Comparison of ENCODE assay signal across 2 fruit fly cellular contexts in genomic region chr3L:16584074-16584578, dm6.
TF ChIP-seq lines count a peak whose summit lies in the region.

TSS of gene UQCR-C2 (plus strand) at chr3L:16584124.

TF ChIP-seq in whole organism, embryonic, 481 proteins besides CTCF, POLR2A, EP300 and RAD21 (continued from another document and continues in another):
- TF ChIP-seq her (GFP tag; optimal IDR thresholded peaks at IDR 0.05; lab: Kevin White, UChicago): peak; percentile 52
- no peak for TF ChIP-seq CG11695 (GFP tag; IDR thresholded peaks at IDR 0.05; lab: Robert Waterston, UW)
- no peak for TF ChIP-seq CG6175 (GFP tag; IDR thresholded peaks at IDR 0.05; lab: Robert Waterston, UW)
- no peak for TF ChIP-seq zfh2 (GFP tag; optimal IDR thresholded peaks at IDR 0.05; lab: Kevin White, UChicago)
- TF ChIP-seq Dref (GFP tag; IDR thresholded peaks at IDR 0.05; lab: Robert Waterston, UW): peak; percentile 37
- no peak for TF ChIP-seq bcd (GFP tag; optimal IDR thresholded peaks at IDR 0.05; lab: Kevin White, UChicago)
- TF ChIP-seq unpg (GFP tag; optimal IDR thresholded peaks at IDR 0.05; lab: Kevin White, UChicago): no peak
- no peak for TF ChIP-seq CG8478 (optimal IDR thresholded peaks at IDR 0.05; lab: Kevin White, UChicago)
- peak in 1 of 2 experiments; percentile 83 for TF ChIP-seq crp (GFP tag; optimal IDR thresholded peaks at IDR 0.05; lab: Kevin White, UChicago)
- TF ChIP-seq BtbVII (GFP tag; optimal IDR thresholded peaks at IDR 0.05; lab: Kevin White, UChicago): no peak
- TF ChIP-seq CG15601 (tag; optimal IDR thresholded peaks at IDR 0.05; lab: Kevin White, UChicago): peak; percentile 14
- no peak for TF ChIP-seq CG7372 (GFP tag; IDR thresholded peaks at IDR 0.05; lab: Robert Waterston, UW)
- TF ChIP-seq ERR (GFP tag; optimal IDR thresholded peaks at IDR 0.05; lab: Kevin White, UChicago): no peak
- peak; percentile 65 for TF ChIP-seq Abd-B (GFP tag; optimal IDR thresholded peaks at IDR 0.05; lab: Kevin White, UChicago)
- TF ChIP-seq E2f1 (GFP tag; IDR thresholded peaks at IDR 0.05; lab: Robert Waterston, UW): no peak
- peak; percentile 89 for TF ChIP-seq CG4617 (GFP tag; optimal IDR thresholded peaks at IDR 0.05; lab: Kevin White, UChicago; ENCODE audit: borderline replicate concordance)
- 0 out of 4 replicates have a peak, but pooled peaks have one; percentile 28 for TF ChIP-seq chinmo (GFP tag; IDR thresholded peaks at IDR 0.05; lab: Robert Waterston, UW; ENCODE audit: partially characterized antibody)
- peak; percentile 75 for TF ChIP-seq HmgZ (tag; optimal IDR thresholded peaks at IDR 0.05; lab: Kevin White, UChicago)
- peak; percentile 9 for TF ChIP-seq Max (GFP tag; optimal IDR thresholded peaks at IDR 0.05; lab: Kevin White, UChicago)
- TF ChIP-seq CG17328 (GFP tag; IDR thresholded peaks at IDR 0.05; lab: Robert Waterston, UW): no peak
- TF ChIP-seq vnd (GFP tag; IDR thresholded peaks at IDR 0.05; lab: Robert Waterston, UW; ENCODE audit: partially characterized antibody): no peak
- peak; percentile 19 for TF ChIP-seq CG10147 (GFP tag; optimal IDR thresholded peaks at IDR 0.05; lab: Kevin White, UChicago)
- TF ChIP-seq lbe (GFP tag; optimal IDR thresholded peaks at IDR 0.05; lab: Kevin White, UChicago): no peak
- TF ChIP-seq pb (GFP tag; optimal IDR thresholded peaks at IDR 0.05; lab: Kevin White, UChicago): no peak
- 0 out of 3 replicates have a peak, but pooled peaks have one; percentile 16 for TF ChIP-seq mld (GFP tag; IDR thresholded peaks at IDR 0.05; lab: Robert Waterston, UW; ENCODE audit: partially characterized antibody)
- no peak for TF ChIP-seq CG32772 (GFP tag; IDR thresholded peaks at IDR 0.05; lab: Robert Waterston, UW)
- no peak for TF ChIP-seq CG8359 (GFP tag; optimal IDR thresholded peaks at IDR 0.05; lab: Kevin White, UChicago; ENCODE audit: borderline replicate concordance)
- peak; percentile 19; the same call in 1 of the 2 replicates for TF ChIP-seq CG14014 (GFP tag; IDR thresholded peaks at IDR 0.05; lab: Robert Waterston, UW)
- TF ChIP-seq jumu (GFP tag; optimal IDR thresholded peaks at IDR 0.05; lab: Kevin White, UChicago): no peak
- TF ChIP-seq knrl (GFP tag; IDR thresholded peaks at IDR 0.05; lab: Robert Waterston, UW; ENCODE audit: partially characterized antibody): peak; percentile 35; the same call in 1 of the 3 replicates
- TF ChIP-seq CG12155 (GFP tag; optimal IDR thresholded peaks at IDR 0.05; lab: Kevin White, UChicago): no peak
- no peak for TF ChIP-seq CG6813 (GFP tag; optimal IDR thresholded peaks at IDR 0.05; lab: Kevin White, UChicago)
- no peak for TF ChIP-seq Dip2 (GFP tag; IDR thresholded peaks at IDR 0.05; lab: Robert Waterston, UW)
- no peak for TF ChIP-seq Meics (GFP tag; optimal IDR thresholded peaks at IDR 0.05; lab: Kevin White, UChicago)
- TF ChIP-seq Pdp1 (GFP tag; optimal IDR thresholded peaks at IDR 0.05; lab: Kevin White, UChicago): peak in 1 of 2 experiments; percentile 98
- TF ChIP-seq CG17802 (tag; optimal IDR thresholded peaks at IDR 0.05; lab: Kevin White, UChicago): no peak
- TF ChIP-seq Drgx (GFP tag; IDR thresholded peaks at IDR 0.05; lab: Robert Waterston, UW): no peak
- TF ChIP-seq sob (GFP tag; IDR thresholded peaks at IDR 0.05; lab: Robert Waterston, UW): no peak
- peak; percentile 58 for TF ChIP-seq CG14710 (tag; optimal IDR thresholded peaks at IDR 0.05; lab: Kevin White, UChicago)
- peak; percentile 47 for TF ChIP-seq CG30020 (tag; optimal IDR thresholded peaks at IDR 0.05; lab: Kevin White, UChicago)
- no peak for TF ChIP-seq tna (GFP tag; IDR thresholded peaks at IDR 0.05; lab: Robert Waterston, UW; ENCODE audit: partially characterized antibody)
- TF ChIP-seq Hsf (GFP tag; optimal IDR thresholded peaks at IDR 0.05; lab: Kevin White, UChicago): no peak
- TF ChIP-seq CG4328 (GFP tag; optimal IDR thresholded peaks at IDR 0.05; lab: Kevin White, UChicago): no peak
- TF ChIP-seq Bdp1 (GFP tag; optimal IDR thresholded peaks at IDR 0.05; lab: Kevin White, UChicago): no peak
- TF ChIP-seq CG17612 (GFP tag; IDR thresholded peaks at IDR 0.05; lab: Robert Waterston, UW): no peak
- peak; percentile 8 for TF ChIP-seq CG30403 (GFP tag; optimal IDR thresholded peaks at IDR 0.05; lab: Kevin White, UChicago)
- peak; percentile 40 for TF ChIP-seq PHDP (tag; optimal IDR thresholded peaks at IDR 0.05; lab: Kevin White, UChicago)
- peak; percentile 71 for TF ChIP-seq stwl (tag; optimal IDR thresholded peaks at IDR 0.05; lab: Kevin White, UChicago)
- peak; percentile 55 for TF ChIP-seq CG17912 (GFP tag; optimal IDR thresholded peaks at IDR 0.05; lab: Kevin White, UChicago)
- TF ChIP-seq CG6791 (GFP tag; IDR thresholded peaks at IDR 0.05; lab: Robert Waterston, UW; ENCODE audit: partially characterized antibody): peak; percentile 19; the same call in 1 of the 3 replicates
- TF ChIP-seq sim (GFP tag; IDR thresholded peaks at IDR 0.05; lab: Robert Waterston, UW): no peak
- TF ChIP-seq Hr51 (GFP tag; optimal IDR thresholded peaks at IDR 0.05; lab: Kevin White, UChicago): no peak
- no peak for TF ChIP-seq CG9876 (GFP tag; optimal IDR thresholded peaks at IDR 0.05; lab: Kevin White, UChicago)
- no peak for TF ChIP-seq Dll (GFP tag; IDR thresholded peaks at IDR 0.05; lab: Robert Waterston, UW; ENCODE audit: partially characterized antibody)
- no peak for TF ChIP-seq stc (GFP tag; IDR thresholded peaks at IDR 0.05; lab: Robert Waterston, UW)
- no peak for TF ChIP-seq H15 (GFP tag; IDR thresholded peaks at IDR 0.05; lab: Robert Waterston, UW)
- no peak for TF ChIP-seq CG4707 (GFP tag; optimal IDR thresholded peaks at IDR 0.05; lab: Kevin White, UChicago)
- TF ChIP-seq CG18619 (GFP tag; optimal IDR thresholded peaks at IDR 0.05; lab: Kevin White, UChicago): no peak
- no peak for TF ChIP-seq CG17359 (tag; optimal IDR thresholded peaks at IDR 0.05; lab: Kevin White, UChicago)
- TF ChIP-seq CG6854 (GFP tag; optimal IDR thresholded peaks at IDR 0.05; lab: Kevin White, UChicago): no peak
- TF ChIP-seq pita (GFP tag; optimal IDR thresholded peaks at IDR 0.05; lab: Kevin White, UChicago): no peak
- TF ChIP-seq Fer3 (tag; optimal IDR thresholded peaks at IDR 0.05; lab: Kevin White, UChicago): no peak
- no peak for TF ChIP-seq run (tag; optimal IDR thresholded peaks at IDR 0.05; lab: Kevin White, UChicago)
- TF ChIP-seq prd (optimal IDR thresholded peaks at IDR 0.05; lab: Kevin White, UChicago): no peak
- TF ChIP-seq prd (GFP tag; IDR thresholded peaks at IDR 0.05; lab: Robert Waterston, UW): no peak
- no peak for TF ChIP-seq CG12744 (GFP tag; optimal IDR thresholded peaks at IDR 0.05; lab: Kevin White, UChicago)

TF ChIP-seq in whole organism, prepupa, 60 proteins besides CTCF, POLR2A, EP300 and RAD21 (continued from another document):
- TF ChIP-seq dsx (GFP tag; optimal IDR thresholded peaks at IDR 0.05; lab: Kevin White, UChicago; ENCODE audit: poor library complexity, severe bottlenecking): no peak
- no peak for TF ChIP-seq Lpt (GFP tag; optimal IDR thresholded peaks at IDR 0.05; lab: Kevin White, UChicago)
- TF ChIP-seq Hr39 (GFP tag; optimal IDR thresholded peaks at IDR 0.05; lab: Kevin White, UChicago): no peak
- TF ChIP-seq Ets96B (tag; optimal IDR thresholded peaks at IDR 0.05; lab: Kevin White, UChicago): no peak
- TF ChIP-seq CG1621 (tag; optimal IDR thresholded peaks at IDR 0.05; lab: Kevin White, UChicago): peak; percentile 78
- no peak for TF ChIP-seq CG9139 (GFP tag; optimal IDR thresholded peaks at IDR 0.05; lab: Kevin White, UChicago)
- peak; percentile 34 for TF ChIP-seq Sox14 (GFP tag; optimal IDR thresholded peaks at IDR 0.05; lab: Kevin White, UChicago)
- no peak for TF ChIP-seq Hr38 (GFP tag; optimal IDR thresholded peaks at IDR 0.05; lab: Kevin White, UChicago)
- TF ChIP-seq salr (GFP tag; optimal IDR thresholded peaks at IDR 0.05; lab: Kevin White, UChicago): no peak
- no peak for TF ChIP-seq CG32006 (GFP tag; optimal IDR thresholded peaks at IDR 0.05; lab: Kevin White, UChicago)
- no peak for TF ChIP-seq spab (GFP tag; optimal IDR thresholded peaks at IDR 0.05; lab: Kevin White, UChicago)
- TF ChIP-seq topi (GFP tag; optimal IDR thresholded peaks at IDR 0.05; lab: Kevin White, UChicago): peak; percentile 16
- TF ChIP-seq CG3919 (GFP tag; optimal IDR thresholded peaks at IDR 0.05; lab: Kevin White, UChicago): no peak
- TF ChIP-seq CG8632 (GFP tag; optimal IDR thresholded peaks at IDR 0.05; lab: Kevin White, UChicago): no peak
- no peak for TF ChIP-seq Gug (GFP tag; IDR thresholded peaks at IDR 0.05; lab: Robert Waterston, UW)
- TF ChIP-seq vri (GFP tag; optimal IDR thresholded peaks at IDR 0.05; lab: Kevin White, UChicago): no peak
- no peak for TF ChIP-seq CG6808 (GFP tag; optimal IDR thresholded peaks at IDR 0.05; lab: Kevin White, UChicago)
- TF ChIP-seq pdm3 (GFP tag; optimal IDR thresholded peaks at IDR 0.05; lab: Kevin White, UChicago): no peak
- no peak for TF ChIP-seq CG16779 (tag; optimal IDR thresholded peaks at IDR 0.05; lab: Kevin White, UChicago)
- TF ChIP-seq Sox15 (GFP tag; optimal IDR thresholded peaks at IDR 0.05; lab: Kevin White, UChicago): no peak
- TF ChIP-seq ss (GFP tag; optimal IDR thresholded peaks at IDR 0.05; lab: Kevin White, UChicago): no peak
- TF ChIP-seq CG6163 (GFP tag; IDR thresholded peaks at IDR 0.05; lab: Robert Waterston, UW): no peak
